Fruit fly (Drosophila melanogaster): ENCODE data around the gene Ilp8.

Gene Ilp8

DNA sequence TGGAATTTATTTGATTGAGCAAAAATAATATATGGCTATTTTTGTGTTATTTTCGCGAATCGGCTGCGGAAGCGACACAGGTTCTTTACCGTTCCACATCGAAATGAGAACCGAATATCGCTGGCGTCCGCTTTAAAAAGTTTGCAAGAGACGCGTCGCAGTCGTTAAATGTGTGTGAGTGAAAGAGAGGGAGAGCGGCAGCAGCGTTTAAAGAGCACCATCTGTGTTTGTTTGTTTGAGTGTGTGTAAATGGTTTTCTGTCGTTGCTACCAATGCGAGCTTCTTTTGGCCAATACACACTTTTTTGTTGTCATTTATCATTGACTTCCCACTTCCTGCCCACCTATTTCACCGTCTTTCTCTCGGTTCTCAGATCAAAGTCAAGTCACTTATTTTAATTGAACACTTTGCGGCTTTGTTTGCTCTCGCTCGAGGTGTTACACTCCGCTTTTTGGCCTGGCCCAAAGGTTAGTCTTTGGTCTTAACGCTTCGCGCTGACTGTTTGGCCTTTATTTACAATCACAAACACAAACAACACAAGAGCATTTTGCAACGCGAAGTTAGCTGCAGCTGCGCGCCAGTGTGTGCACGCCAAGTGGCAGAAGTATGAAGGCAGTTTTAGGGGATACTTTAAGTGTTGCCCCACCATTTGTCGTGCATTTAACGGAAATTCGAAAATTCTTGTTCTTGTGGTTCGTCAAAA is 19.7 kb downstream of the Ilp8 start, which contains the start of gene CG3764 (continued):
- TF ChIP-seq CG17361 (GFP tag; IDR thresholded peaks at IDR 0.05) (peak; percentile 68), phol (tag; optimal IDR thresholded peaks at IDR 0.05) (peak; percentile 68), peb (GFP tag; IDR thresholded peaks at IDR 0.05) (no peak), cg (GFP tag; optimal IDR thresholded peaks at IDR 0.05) (peak; percentile 94), CG10654 (GFP tag; optimal IDR thresholded peaks at IDR 0.05) (peak; percentile 67), vfl (GFP tag; optimal IDR thresholded peaks at IDR 0.05) (peak; percentile 40), fd64A (GFP tag; optimal IDR thresholded peaks at IDR 0.05) (peak; percentile 91), CG17829 (tag; optimal IDR thresholded peaks at IDR 0.05) (peak; percentile 76), Dip3 (GFP tag; optimal IDR thresholded peaks at IDR 0.05) (peak; percentile 62), CG3995 (GFP tag; optimal IDR thresholded peaks at IDR 0.05) (peak; percentile 54), CG31224 (GFP tag; IDR thresholded peaks at IDR 0.05) (peak; percentile 29; the same call in 1 of the 2 replicates), CG32767 (GFP tag; IDR thresholded peaks at IDR 0.05) (peak; percentile 88), HLH3B (GFP tag; IDR thresholded peaks at IDR 0.05) (peak; percentile 58; the same call in 1 of the 2 replicates), CG33557 (GFP tag; optimal IDR thresholded peaks at IDR 0.05) (peak; percentile 82), CTCF (GFP tag; optimal IDR thresholded peaks at IDR 0.05) (peak; percentile 64), CG9797 (GFP tag; optimal IDR thresholded peaks at IDR 0.05) (peak; percentile 74), zen2 (GFP tag; IDR thresholded peaks at IDR 0.05; ENCODE audit: partially characterized antibody) (no peak), twi (tag; optimal IDR thresholded peaks at IDR 0.05) (peak; percentile 49), slbo (GFP tag; IDR thresholded peaks at IDR 0.05) (peak; percentile 60), sna (GFP tag; IDR thresholded peaks at IDR 0.05; ENCODE audit: partially characterized antibody) (no peak), unc-4 (GFP tag; IDR thresholded peaks at IDR 0.05; ENCODE audit: partially characterized antibody) (peak; percentile 35), Hr51 (GFP tag; optimal IDR thresholded peaks at IDR 0.05) (peak; percentile 55 to 75), lola (GFP tag; optimal IDR thresholded peaks at IDR 0.05) (peak in 1 of 3 experiments; percentile 54), tup (GFP tag; optimal IDR thresholded peaks at IDR 0.05) (peak; percentile 33), Hmr (GFP tag; optimal IDR thresholded peaks at IDR 0.05) (peak; percentile 88), kni (GFP tag; optimal IDR thresholded peaks at IDR 0.05) (peak; percentile 96), Abd-B (GFP tag; optimal IDR thresholded peaks at IDR 0.05) (peak; percentile 62), her (GFP tag; optimal IDR thresholded peaks at IDR 0.05) (peak; percentile 71), mld (GFP tag; IDR thresholded peaks at IDR 0.05; ENCODE audit: partially characterized antibody) (no peak), ash1 (GFP tag; optimal IDR thresholded peaks at IDR 0.05) (peak; percentile 89), pum (GFP tag; optimal IDR thresholded peaks at IDR 0.05) (peak; percentile 46), kah (GFP tag; optimal IDR thresholded peaks at IDR 0.05) (peak; percentile 79), CG13296 (GFP tag; optimal IDR thresholded peaks at IDR 0.05) (peak; percentile 89), CG11560 (tag; IDR thresholded peaks at IDR 0.05) (no peak), CG43689 (GFP tag; IDR thresholded peaks at IDR 0.05) (no peak), PHDP (tag; optimal IDR thresholded peaks at IDR 0.05) (peak; percentile 62), odd (GFP tag; optimal IDR thresholded peaks at IDR 0.05) (peak; percentile 89), zen (tag; optimal IDR thresholded peaks at IDR 0.05) (peak; percentile 46), Nf-YB (GFP tag; optimal IDR thresholded peaks at IDR 0.05) (peak; percentile 65), D (optimal IDR thresholded peaks at IDR 0.05) (peak; percentile 11), D (GFP tag; optimal IDR thresholded peaks at IDR 0.05) (peak; percentile 73), gro (GFP tag; optimal IDR thresholded peaks at IDR 0.05) (peak; percentile 83), CG2202 (tag; optimal IDR thresholded peaks at IDR 0.05) (peak; percentile 78), oc (tag; optimal IDR thresholded peaks at IDR 0.05) (no peak), cwo (GFP tag; optimal IDR thresholded peaks at IDR 0.05) (peak; percentile 30), pan (optimal IDR thresholded peaks at IDR 0.05) (no peak), pan (GFP tag; optimal IDR thresholded peaks at IDR 0.05 in 1 of 2, IDR thresholded peaks at IDR 0.05 in 1 of 2) (peak in 1 of 2 experiments; percentile 71), Sox100B (GFP tag; optimal IDR thresholded peaks at IDR 0.05) (no peak), en (GFP tag; optimal IDR thresholded peaks at IDR 0.05) (peak; percentile 65)
